Fruit fly (Drosophila melanogaster) whole organism, embryonic: ENCODE results near the gene CG1136.

ENCODE experiments used
- CG10321 ChIP-seq: fragments of 200-800 bp; sonication (Bioruptor generic); IDR thresholded peaks from 2 replicates; pipeline ENCODE4 v1.3.6; 2022; ENCODE audit warnings: missing biosample characterization, missing genetic modification characterization
- CG10979 ChIP-seq: fragments of 200-800 bp; sonication (Bioruptor generic); optimal IDR thresholded peaks from 2 replicates; lab custom pipeline; 2018; ENCODE audit warnings: missing biosample characterization, mild to moderate bottlenecking, missing genetic modification characterization, moderate library complexity
- CG11695 ChIP-seq: fragments of 200-800 bp; sonication (Bioruptor generic); IDR thresholded peaks from 3 replicates; pipeline ENCODE4 v1.3.6; 2022; ENCODE audit warnings: missing biosample characterization, missing genetic modification characterization
- CG12071 ChIP-seq: fragments of 200-800 bp; sonication (Bioruptor generic); optimal IDR thresholded peaks from 3 replicates; lab custom pipeline; 2018; ENCODE audit warnings: missing biosample characterization, mild to moderate bottlenecking, missing genetic modification characterization
- CG12155 ChIP-seq: fragments of 200-800 bp; sonication (Bioruptor generic); optimal IDR thresholded peaks from 3 replicates; lab custom pipeline; 2016; ENCODE audit warnings: missing biosample characterization, missing genetic modification characterization
- CG13424 ChIP-seq: fragments of 200-800 bp; sonication (Bioruptor generic); optimal IDR thresholded peaks from 2 replicates; lab custom pipeline; 2019; ENCODE audit warnings: missing biosample characterization, mild to moderate bottlenecking, missing genetic modification characterization, moderate library complexity
- CG14050 ChIP-seq: fragments of 200-800 bp; sonication (Bioruptor generic); IDR thresholded peaks from 3 replicates; pipeline ENCODE4 v1.3.6; 2022; ENCODE audit warnings: missing biosample characterization, missing genetic modification characterization
- CG14710 ChIP-seq: fragments of 200-800 bp; sonication (Bioruptor generic); optimal IDR thresholded peaks from 3 replicates; lab custom pipeline; 2019; ENCODE audit warnings: missing biosample characterization, mild to moderate bottlenecking, missing genetic modification characterization, moderate library complexity
- CG14965 ChIP-seq: fragments of 200-800 bp; sonication (Bioruptor generic); optimal IDR thresholded peaks from 2 replicates; lab custom pipeline; 2016; ENCODE audit warnings: missing biosample characterization, missing genetic modification characterization, borderline replicate concordance
- CG17361 ChIP-seq: fragments of 200-800 bp; sonication (Bioruptor generic); IDR thresholded peaks from 3 replicates; pipeline ENCODE4 v1.3.6; 2022; ENCODE audit warnings: missing biosample characterization, missing genetic modification characterization
- CG17912 ChIP-seq: fragments of 200-800 bp; sonication (Bioruptor generic); optimal IDR thresholded peaks from 2 replicates; lab custom pipeline; 2018; ENCODE audit warnings: missing biosample characterization, mild to moderate bottlenecking, missing genetic modification characterization
- CG1832 ChIP-seq: fragments of 200-800 bp; sonication (Bioruptor generic); optimal IDR thresholded peaks from 2 replicates; lab custom pipeline; 2017; ENCODE audit warnings: missing biosample characterization, mild to moderate bottlenecking, missing genetic modification characterization, inconsistent platforms
- CG2199 ChIP-seq: fragments of 200-800 bp; sonication (Bioruptor generic); IDR thresholded peaks from 3 replicates; pipeline ENCODE4 v1.3.6; 2022; ENCODE audit warnings: missing biosample characterization, missing genetic modification characterization
- CG30403 ChIP-seq: fragments of 200-800 bp; sonication (Bioruptor generic); optimal IDR thresholded peaks from 3 replicates; lab custom pipeline; 2016; ENCODE audit warnings: missing biosample characterization, missing genetic modification characterization
- CG32767 ChIP-seq: fragments of 200-800 bp; sonication (Bioruptor generic); IDR thresholded peaks from 2 replicates; pipeline ENCODE4 v1.3.6; 2022; ENCODE audit warnings: missing biosample characterization, missing genetic modification characterization
- CG34224 ChIP-seq: fragments of 200-800 bp; sonication (Bioruptor generic); IDR thresholded peaks from 3 replicates; pipeline ENCODE4 v1.3.6; 2022; ENCODE audit warnings: missing biosample characterization, missing genetic modification characterization; ENCODE audit not compliant: partially characterized antibody
- CG6254 ChIP-seq: fragments of 200-800 bp; sonication (Bioruptor generic); optimal IDR thresholded peaks from 3 replicates; lab custom pipeline; 2017; ENCODE audit warnings: mild to moderate bottlenecking, missing biosample characterization, missing genetic modification reagents, missing genetic modification characterization
- CG6654 ChIP-seq: fragments of 200-800 bp; sonication (Bioruptor generic); optimal IDR thresholded peaks from 2 replicates; lab custom pipeline; 2017; ENCODE audit warnings: missing biosample characterization, mild to moderate bottlenecking, missing genetic modification characterization
- CG7357 ChIP-seq: fragments of 200-800 bp; sonication (Bioruptor generic); IDR thresholded peaks from 3 replicates; pipeline ENCODE4 v1.3.6; 2022; ENCODE audit warnings: missing biosample characterization, missing genetic modification characterization
- CG9876 ChIP-seq: fragments of 200-800 bp; sonication (Bioruptor generic); optimal IDR thresholded peaks from 2 replicates; lab custom pipeline; 2016; ENCODE audit warnings: missing biosample characterization, missing genetic modification characterization
- D19A ChIP-seq: fragments of 200-800 bp; optimal IDR thresholded peaks from 3 replicates; lab custom pipeline; 2019; ENCODE audit warnings: missing biosample characterization, mild to moderate bottlenecking, missing genetic modification characterization, moderate library complexity
- Dfd ChIP-seq, 2 experiments: fragments of >200 bp; optimal IDR thresholded peaks; 2 replicates each; lab custom pipeline; 2017; ENCODE audit warnings: missing biosample characterization in 2 of 2, missing genetic modification characterization in 2 of 2
- Doc2 ChIP-seq: fragments of 200-800 bp; sonication (Bioruptor generic); IDR thresholded peaks from 2 replicates; pipeline ENCODE4 v1.3.6; 2022; ENCODE audit warnings: missing biosample characterization, missing genetic modification characterization
- Dref ChIP-seq: fragments of 200-800 bp; sonication (Bioruptor generic); IDR thresholded peaks from 2 replicates; pipeline ENCODE4 v1.3.6; 2022; ENCODE audit warnings: missing biosample characterization, missing genetic modification characterization
- Fer3 ChIP-seq: fragments of 200-800 bp; sonication (Bioruptor generic); optimal IDR thresholded peaks from 2 replicates; lab custom pipeline; 2018; ENCODE audit warnings: missing biosample characterization, mild to moderate bottlenecking, missing genetic modification characterization, moderate library complexity
- NC2β ChIP-seq: fragments of 200-800 bp; sonication (Bioruptor generic); optimal IDR thresholded peaks from 2 replicates; lab custom pipeline; 2016; ENCODE audit warnings: missing biosample characterization, missing genetic modification characterization
- Nf-YB ChIP-seq: fragments of 200-800 bp; sonication (Bioruptor generic); optimal IDR thresholded peaks from 3 replicates; lab custom pipeline; 2019; ENCODE audit warnings: missing biosample characterization, mild to moderate bottlenecking, missing genetic modification characterization, moderate library complexity
- Nf-YC ChIP-seq: fragments of 200-800 bp; optimal IDR thresholded peaks from 3 replicates; lab custom pipeline; 2019; ENCODE audit warnings: missing biosample characterization, mild to moderate bottlenecking, missing genetic modification characterization, moderate library complexity
- Pdp1 ChIP-seq, 2 experiments: fragments of 200-800 bp; sonication (Bioruptor generic); optimal IDR thresholded peaks; 3 replicates each; lab custom pipeline; 2016; ENCODE audit warnings: missing biosample characterization in 2 of 2, missing genetic modification characterization in 2 of 2, mild to moderate bottlenecking in 1 of 2, moderate library complexity in 1 of 2
- Tbp ChIP-seq: fragments of >200 bp; optimal IDR thresholded peaks from 2 replicates; lab custom pipeline; 2018; ENCODE audit warnings: missing biosample characterization, missing genetic modification characterization
- abd-A ChIP-seq: fragments of 200-800 bp; sonication (Bioruptor generic); optimal IDR thresholded peaks from 3 replicates; lab custom pipeline; 2019; ENCODE audit warnings: missing biosample characterization, mild to moderate bottlenecking, missing genetic modification characterization, moderate library complexity
- amos ChIP-seq: fragments of 200-800 bp; sonication (Bioruptor generic); IDR thresholded peaks from 2 replicates; pipeline ENCODE4 v1.3.6; 2022; ENCODE audit warnings: missing biosample characterization, missing genetic modification characterization; ENCODE audit not compliant: partially characterized antibody
- az2 ChIP-seq: fragments of 200-800 bp; sonication (Bioruptor generic); optimal IDR thresholded peaks from 3 replicates; lab custom pipeline; 2016; ENCODE audit warnings: missing biosample characterization, missing genetic modification characterization
- bowl ChIP-seq: fragments of 200-800 bp; sonication (Bioruptor generic); IDR thresholded peaks from 2 replicates; pipeline ENCODE4 v1.3.6; 2022; ENCODE audit warnings: missing biosample characterization, missing genetic modification characterization
- dimm ChIP-seq: fragments of 200-800 bp; sonication (Bioruptor generic); IDR thresholded peaks from 2 replicates; pipeline ENCODE4 v1.3.6; 2022; ENCODE audit warnings: missing biosample characterization, missing genetic modification characterization
- dpn ChIP-seq, 2 experiments: fragments of 200-800 bp; sonication (Bioruptor generic); optimal IDR thresholded peaks; 3 replicates each; lab custom pipeline; 2016; ENCODE audit warnings: missing biosample characterization in 2 of 2, missing genetic modification characterization in 2 of 2
- en ChIP-seq: fragments of 200-800 bp; sonication (Bioruptor generic); optimal IDR thresholded peaks from 2 replicates; lab custom pipeline; 2016; ENCODE audit warnings: missing biosample characterization, missing genetic modification characterization
- ewg ChIP-seq: fragments of 200-800 bp; sonication (Bioruptor generic); optimal IDR thresholded peaks from 3 replicates; lab custom pipeline; 2017; ENCODE audit warnings: mild to moderate bottlenecking, missing biosample characterization, missing genetic modification reagents, missing genetic modification characterization
- hkb ChIP-seq, 2 experiments: fragments of 200-800 bp in 1 of 2; fragments of >200 bp in 1 of 2; sonication (Bioruptor generic) in 1 of 2; IDR thresholded peaks in 1 of 2; optimal IDR thresholded peaks in 1 of 2; 2 replicates each; pipeline versions ENCODE4 v1.3.6 to Lab custom; 2017 to 2022; ENCODE audit warnings: missing biosample characterization in 1 of 2, missing genetic modification characterization in 1 of 2
- lmd ChIP-seq: fragments of 200-800 bp; sonication (Bioruptor generic); IDR thresholded peaks from 2 replicates; pipeline ENCODE4 v1.3.6; 2022; ENCODE audit warnings: missing biosample characterization, missing genetic modification characterization
- onecut ChIP-seq: fragments of 200-800 bp; sonication (Bioruptor generic); IDR thresholded peaks from 2 replicates; pipeline ENCODE4 v1.3.6; 2022; ENCODE audit warnings: missing biosample characterization, missing genetic modification characterization
- seq ChIP-seq: fragments of 200-800 bp; sonication (Bioruptor generic); IDR thresholded peaks from 2 replicates; pipeline ENCODE4 v1.3.6; 2022; ENCODE audit warnings: missing biosample characterization, missing genetic modification characterization
- shn ChIP-seq: fragments of 200-800 bp; sonication (Bioruptor generic); optimal IDR thresholded peaks from 3 replicates; lab custom pipeline; 2016; ENCODE audit warnings: missing biosample characterization, missing genetic modification characterization
- sr ChIP-seq: fragments of 200-800 bp; sonication (Bioruptor generic); IDR thresholded peaks from 3 replicates; pipeline ENCODE4 v1.3.6; 2022; ENCODE audit warnings: missing biosample characterization, missing genetic modification characterization
- tap ChIP-seq: fragments of 200-800 bp; optimal IDR thresholded peaks from 3 replicates; lab custom pipeline; 2019; ENCODE audit warnings: missing biosample characterization, mild to moderate bottlenecking, missing genetic modification characterization, moderate library complexity
- toy ChIP-seq: fragments of 200-800 bp; sonication (Bioruptor generic); IDR thresholded peaks from 2 replicates; pipeline ENCODE4 v1.3.6; 2022; ENCODE audit warnings: missing biosample characterization, missing genetic modification characterization
- unc-4 ChIP-seq: fragments of 200-800 bp; sonication (Bioruptor generic); IDR thresholded peaks from 2 replicates; pipeline ENCODE4 v1.3.6; 2022; ENCODE audit warnings: missing biosample characterization, missing genetic modification characterization; ENCODE audit not compliant: partially characterized antibody
- zen ChIP-seq: fragments of 200-800 bp; sonication (Bioruptor generic); optimal IDR thresholded peaks from 3 replicates; lab custom pipeline; 2018; ENCODE audit warnings: missing biosample characterization, mild to moderate bottlenecking, missing genetic modification characterization, moderate library complexity

Gene CG1136

DNA sequence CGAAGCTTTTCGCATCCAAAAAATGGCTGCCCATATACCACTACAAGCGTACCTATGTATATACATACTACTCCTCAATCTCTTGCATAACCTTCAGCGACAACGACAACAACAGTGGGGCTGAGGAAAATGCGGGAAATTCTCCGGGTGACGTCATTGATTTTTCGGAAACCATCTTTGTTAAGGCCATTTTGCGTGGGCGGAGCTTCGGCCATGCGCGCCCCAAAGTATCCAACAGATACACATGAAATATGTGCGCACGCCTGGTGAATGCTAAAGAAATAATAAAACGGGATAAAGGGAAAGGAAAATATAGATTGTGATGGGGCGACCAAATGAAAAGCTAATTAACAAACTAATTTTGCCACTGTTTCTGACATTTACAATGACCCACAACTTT lies 39.5 kb downstream of the CG1136 start (continued):
- TF ChIP-seq CG17361 (GFP tag; lab: Robert Waterston, UW), result no peak
- TF ChIP-seq Nf-YB (GFP tag; lab: Kevin White, UChicago), result peak; percentile 30
- no peak for TF ChIP-seq en (GFP tag; lab: Kevin White, UChicago)
- TF ChIP-seq CG30403 (GFP tag; lab: Kevin White, UChicago), result no peak
- TF ChIP-seq Nf-YC (tag; lab: Kevin White, UChicago), result peak; percentile 77
- no peak for TF ChIP-seq CG13424
- peak; percentile 43; the same call in 1 of the 2 replicates for TF ChIP-seq CG32767 (GFP tag; lab: Robert Waterston, UW)
- no peak for TF ChIP-seq CG6654 (GFP tag; lab: Kevin White, UChicago)
- no peak for TF ChIP-seq CG10321 (GFP tag; lab: Robert Waterston, UW)
- TF ChIP-seq Doc2, result no peak
- TF ChIP-seq dpn (GFP tag; optimal IDR thresholded peaks at IDR 0.05; lab: Kevin White, UChicago), result no peak
- TF ChIP-seq dimm (GFP tag; lab: Robert Waterston, UW), result no peak
- no peak for TF ChIP-seq D19A
- no peak for TF ChIP-seq unc-4 (GFP tag; lab: Robert Waterston, UW)
- TF ChIP-seq CG11695, result no peak
- TF ChIP-seq lmd, result no peak
- no peak for TF ChIP-seq NC2β (GFP tag; lab: Kevin White, UChicago)
- TF ChIP-seq CG34224 (GFP tag; lab: Robert Waterston, UW), result no peak

DNA sequence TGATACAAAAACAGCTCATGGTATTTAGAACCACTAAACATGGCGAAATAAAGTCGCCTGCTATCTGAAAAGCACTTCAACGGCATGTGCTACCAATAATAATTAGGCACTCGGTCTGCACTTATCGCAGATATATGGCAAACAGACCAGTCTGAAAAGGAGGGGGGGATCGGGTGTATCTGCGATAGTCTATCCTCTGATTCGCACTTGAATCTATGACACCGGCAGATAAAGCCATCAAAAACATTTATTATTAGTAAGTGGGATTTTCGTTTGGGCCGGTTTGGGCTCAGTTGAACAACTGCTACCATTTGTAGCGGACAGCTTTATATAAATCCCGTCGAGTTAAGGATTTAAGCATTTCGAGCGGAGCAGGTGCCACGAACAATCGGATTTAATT lies 40.9 kb downstream of the CG1136 start, which contains the start of gene CG14989:
Gene CG14989 (plus strand): TSS at position 301 of the 400 bp plus-strand sequence.
- no peak for TF ChIP-seq CG11695
- no peak for TF ChIP-seq CG2199
- TF ChIP-seq CG14050, result no peak
- TF ChIP-seq bowl, result no peak
- no peak for TF ChIP-seq CG17912 (GFP tag; lab: Kevin White, UChicago)
- no peak for TF ChIP-seq shn (GFP tag; lab: Kevin White, UChicago)
- TF ChIP-seq amos (GFP tag; lab: Robert Waterston, UW), result no peak
- TF ChIP-seq az2 (GFP tag; lab: Kevin White, UChicago), result no peak
- no peak for TF ChIP-seq CG9876 (GFP tag; lab: Kevin White, UChicago)
- no peak for TF ChIP-seq CG12155 (GFP tag; lab: Kevin White, UChicago)
- no peak for TF ChIP-seq CG14710 (tag; lab: Kevin White, UChicago)
- no peak for TF ChIP-seq toy (GFP tag; lab: Robert Waterston, UW)
- no peak for TF ChIP-seq Fer3 (tag; lab: Kevin White, UChicago)
- no peak for TF ChIP-seq zen (tag; lab: Kevin White, UChicago)
- TF ChIP-seq Pdp1 (GFP tag; optimal IDR thresholded peaks at IDR 0.05; lab: Kevin White, UChicago), result no peak
- TF ChIP-seq tap (tag; lab: Kevin White, UChicago), result no peak
- no peak for TF ChIP-seq sr
- TF ChIP-seq CG10979 (tag; lab: Kevin White, UChicago), result no peak
- TF ChIP-seq Dref, result no peak
- no peak for TF ChIP-seq Dfd (GFP tag; optimal IDR thresholded peaks at IDR 0.05; lab: Kevin White, UChicago)

DNA sequence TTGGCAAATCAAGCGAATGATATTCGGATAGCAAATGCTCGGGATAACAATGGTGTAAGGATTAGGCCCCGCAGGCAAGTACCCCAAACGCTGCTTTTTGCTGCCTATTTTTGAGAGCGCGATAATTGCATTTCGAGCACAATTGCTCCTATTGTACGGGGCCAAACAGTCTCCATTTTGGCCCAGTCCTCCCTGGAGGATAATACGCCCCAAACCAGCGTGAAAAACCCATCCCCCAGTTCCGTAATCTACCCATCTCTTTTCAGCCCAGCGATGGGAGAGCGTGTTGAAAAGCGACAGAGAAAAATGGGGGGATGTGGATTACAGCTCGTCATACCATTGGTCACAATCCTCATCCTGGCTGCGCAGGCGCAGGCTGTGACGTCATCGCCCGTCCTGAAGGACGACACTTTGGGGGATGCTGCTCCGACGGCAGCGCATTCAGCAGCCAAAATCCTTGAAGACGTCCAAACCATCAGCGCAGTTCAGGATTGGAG lies 42.3 kb downstream of the CG1136 start, which contains the start of gene Gad1:
Gene Gad1 (minus strand): TSS at position 51 of the 497 bp plus-strand sequence.
- peak; percentile 94 for TF ChIP-seq Nf-YB (GFP tag; lab: Kevin White, UChicago)
- peak; percentile 74; the same call in 1 of the 2 replicates for TF ChIP-seq seq (GFP tag; lab: Robert Waterston, UW)
- peak; percentile 96 for TF ChIP-seq Nf-YC (tag; lab: Kevin White, UChicago)
- TF ChIP-seq CG10321 (GFP tag; lab: Robert Waterston, UW), result peak; percentile 61
- no peak for TF ChIP-seq CG14050
- TF ChIP-seq ewg (GFP tag; lab: Kevin White, UChicago), result peak; percentile 93
- TF ChIP-seq CG1832, result peak; percentile 56
- TF ChIP-seq CG14965 (GFP tag; lab: Kevin White, UChicago), result no peak
- peak; percentile 61 for TF ChIP-seq CG12071
- TF ChIP-seq hkb (optimal IDR thresholded peaks at IDR 0.05; lab: Kevin White, UChicago), result no peak
- TF ChIP-seq hkb (GFP tag; IDR thresholded peaks at IDR 0.05; lab: Robert Waterston, UW), result no peak
- peak in 1 of 2 experiments; percentile 31 for TF ChIP-seq Pdp1 (GFP tag; optimal IDR thresholded peaks at IDR 0.05; lab: Kevin White, UChicago)
- TF ChIP-seq CG7357 (GFP tag; lab: Robert Waterston, UW), result no peak
- TF ChIP-seq onecut (GFP tag; lab: Robert Waterston, UW), result no peak
- TF ChIP-seq abd-A (tag; lab: Kevin White, UChicago), result peak; percentile 35
- TF ChIP-seq CG6254 (GFP tag; lab: Kevin White, UChicago), result no peak
- TF ChIP-seq Tbp (GFP tag; lab: Kevin White, UChicago), result no peak
